Fruit fly (Drosophila melanogaster) whole organism, embryonic: ENCODE measurements around the gene pcm.

ENCODE experiments used
- Adf1 ChIP-seq: fragments of 200-800 bp; sonication (Bioruptor generic); IDR thresholded peaks from 2 replicates; pipeline ENCODE4 v1.3.6; 2022; ENCODE audit warnings: missing biosample characterization, missing genetic modification characterization
- CG10366 ChIP-seq: fragments of 200-800 bp; sonication (Bioruptor generic); IDR thresholded peaks from 2 replicates; pipeline ENCODE4 v1.3.6; 2022; ENCODE audit warnings: missing biosample characterization, missing genetic modification characterization
- CG10462 ChIP-seq: fragments of 200-800 bp; sonication (Bioruptor generic); optimal IDR thresholded peaks from 2 replicates; lab custom pipeline; 2016; ENCODE audit warnings: missing biosample characterization, missing genetic modification characterization
- CG11696 ChIP-seq: fragments of 200-800 bp; sonication (Bioruptor generic); IDR thresholded peaks from 2 replicates; pipeline ENCODE4 v1.3.6; 2022; ENCODE audit warnings: missing biosample characterization, missing genetic modification characterization
- CG13424 ChIP-seq: fragments of 200-800 bp; sonication (Bioruptor generic); optimal IDR thresholded peaks from 2 replicates; lab custom pipeline; 2019; ENCODE audit warnings: missing biosample characterization, mild to moderate bottlenecking, missing genetic modification characterization, moderate library complexity
- CG14014 ChIP-seq: fragments of 200-800 bp; sonication (Bioruptor generic); IDR thresholded peaks from 2 replicates; pipeline ENCODE4 v1.3.6; 2022; ENCODE audit warnings: missing biosample characterization, missing genetic modification characterization
- CG16863 ChIP-seq: fragments of 200-800 bp; sonication (Bioruptor generic); optimal IDR thresholded peaks from 3 replicates; lab custom pipeline; 2016; ENCODE audit warnings: missing biosample characterization, missing genetic modification characterization
- CG17359 ChIP-seq: fragments of 200-800 bp; sonication (Bioruptor generic); optimal IDR thresholded peaks from 3 replicates; lab custom pipeline; 2018; ENCODE audit warnings: missing biosample characterization, mild to moderate bottlenecking, missing genetic modification characterization, moderate library complexity
- CG2889 ChIP-seq: fragments of 200-800 bp; sonication (Bioruptor generic); IDR thresholded peaks from 3 replicates; pipeline ENCODE4 v1.3.6; 2022; ENCODE audit warnings: missing biosample characterization, missing genetic modification characterization
- CG32772 ChIP-seq: fragments of 200-800 bp; sonication (Bioruptor generic); IDR thresholded peaks from 2 replicates; pipeline ENCODE4 v1.3.6; 2022; ENCODE audit warnings: missing biosample characterization, missing genetic modification characterization
- CG3847 ChIP-seq: fragments of 200-800 bp; sonication (Bioruptor generic); IDR thresholded peaks from 2 replicates; pipeline ENCODE4 v1.3.6; 2022; ENCODE audit warnings: missing biosample characterization, missing genetic modification characterization
- CG4282 ChIP-seq: fragments of 200-800 bp; sonication (Bioruptor generic); optimal IDR thresholded peaks from 2 replicates; lab custom pipeline; 2016; ENCODE audit warnings: missing biosample characterization, missing genetic modification characterization
- CG4854 ChIP-seq: fragments of 200-800 bp; sonication (Bioruptor generic); optimal IDR thresholded peaks from 2 replicates; lab custom pipeline; 2016; ENCODE audit warnings: missing biosample characterization, missing genetic modification characterization, inconsistent platforms
- CG7928 ChIP-seq: fragments of 200-800 bp; sonication (Bioruptor generic); optimal IDR thresholded peaks from 2 replicates; lab custom pipeline; 2017; ENCODE audit warnings: missing biosample characterization, mild to moderate bottlenecking, missing genetic modification characterization
- CG9437 ChIP-seq: fragments of 200-800 bp; sonication (Bioruptor generic); optimal IDR thresholded peaks from 2 replicates; lab custom pipeline; 2018; ENCODE audit warnings: missing biosample characterization, mild to moderate bottlenecking, missing genetic modification characterization
- CG9876 ChIP-seq: fragments of 200-800 bp; sonication (Bioruptor generic); optimal IDR thresholded peaks from 2 replicates; lab custom pipeline; 2016; ENCODE audit warnings: missing biosample characterization, missing genetic modification characterization
- CG9932 ChIP-seq: fragments of 200-800 bp; sonication (Bioruptor generic); IDR thresholded peaks from 2 replicates; pipeline ENCODE4 v1.3.6; 2022; ENCODE audit warnings: missing biosample characterization, missing genetic modification characterization
- CkIIα-i1 ChIP-seq: fragments of 200-800 bp; sonication (Bioruptor generic); IDR thresholded peaks from 2 replicates; pipeline ENCODE4 v1.3.6; 2022; ENCODE audit warnings: missing biosample characterization, missing genetic modification characterization
- Doc2 ChIP-seq: fragments of 200-800 bp; sonication (Bioruptor generic); IDR thresholded peaks from 2 replicates; pipeline ENCODE4 v1.3.6; 2022; ENCODE audit warnings: missing biosample characterization, missing genetic modification characterization
- GATAe ChIP-seq: fragments of 200-800 bp; sonication (Bioruptor generic); conservative IDR thresholded peaks from 2 replicates; pipeline ENCODE4 v1.3.6; 2022; ENCODE audit warnings: missing biosample characterization, missing genetic modification characterization
- Gsc ChIP-seq: fragments of 200-800 bp; sonication (Bioruptor generic); IDR thresholded peaks from 2 replicates; pipeline ENCODE4 v1.3.6; 2022; ENCODE audit warnings: missing biosample characterization, missing genetic modification characterization
- Hr3 ChIP-seq: fragments of 200-800 bp; sonication (Bioruptor generic); optimal IDR thresholded peaks from 3 replicates; lab custom pipeline; 2016; ENCODE audit warnings: missing biosample characterization, missing genetic modification characterization
- Med ChIP-seq: fragments of 200-800 bp; sonication (Bioruptor generic); peaks from one replicate; lab custom pipeline; 2016; ENCODE audit warnings: missing biosample characterization, missing genetic modification characterization, mild to moderate bottlenecking, inconsistent platforms, moderate library complexity
- NfI ChIP-seq: fragments of 200-800 bp; sonication (Bioruptor generic); optimal IDR thresholded peaks from 3 replicates; lab custom pipeline; 2018; ENCODE audit warnings: missing biosample characterization, mild to moderate bottlenecking, missing genetic modification characterization, moderate library complexity
- Scr ChIP-seq: fragments of 200-800 bp; sonication (Bioruptor generic); IDR thresholded peaks from 2 replicates; pipeline ENCODE4 v1.3.6; 2022; ENCODE audit warnings: missing biosample characterization, missing genetic modification characterization; ENCODE audit not compliant: partially characterized antibody
- Sin3A ChIP-seq: fragments of >200 bp; optimal IDR thresholded peaks from 2 replicates; lab custom pipeline; 2018
- TFAM ChIP-seq: fragments of 200-800 bp; sonication (Bioruptor generic); optimal IDR thresholded peaks from 2 replicates; lab custom pipeline; 2017; ENCODE audit warnings: missing biosample characterization, missing genetic modification characterization, inconsistent platforms
- Taf1 ChIP-seq: fragments of 200-800 bp; sonication (Bioruptor generic); IDR thresholded peaks from 2 replicates; pipeline ENCODE4 v1.3.6; 2022; ENCODE audit warnings: missing biosample characterization, missing genetic modification characterization
- az2 ChIP-seq: fragments of 200-800 bp; sonication (Bioruptor generic); optimal IDR thresholded peaks from 3 replicates; lab custom pipeline; 2016; ENCODE audit warnings: missing biosample characterization, missing genetic modification characterization
- bigmax ChIP-seq: fragments of 200-800 bp; sonication (Bioruptor generic); optimal IDR thresholded peaks from 2 replicates; lab custom pipeline; 2018; ENCODE audit warnings: missing biosample characterization, mild to moderate bottlenecking, missing genetic modification characterization
- cad ChIP-seq: fragments of >200 bp; optimal IDR thresholded peaks from 2 replicates; lab custom pipeline; 2017; ENCODE audit warnings: missing biosample characterization, missing genetic modification characterization
- cas ChIP-seq: fragments of 200-800 bp; sonication (Bioruptor generic); IDR thresholded peaks from 2 replicates; pipeline ENCODE4 v1.3.6; 2022; ENCODE audit warnings: missing biosample characterization, missing genetic modification characterization
- caup ChIP-seq: fragments of 200-800 bp; sonication (Bioruptor generic); optimal IDR thresholded peaks from 3 replicates; lab custom pipeline; 2017; ENCODE audit warnings: missing biosample characterization, mild to moderate bottlenecking, missing genetic modification characterization, moderate library complexity; ENCODE audit not compliant: severe bottlenecking
- cg ChIP-seq: fragments of 200-800 bp; sonication (Bioruptor generic); optimal IDR thresholded peaks from 3 replicates; lab custom pipeline; 2019; ENCODE audit warnings: missing biosample characterization, mild to moderate bottlenecking, missing genetic modification characterization, moderate library complexity
- chm ChIP-seq: fragments of 200-800 bp; sonication (Bioruptor generic); IDR thresholded peaks from 2 replicates; pipeline ENCODE4 v1.3.6; 2022; ENCODE audit warnings: missing biosample characterization, missing genetic modification characterization
- eve ChIP-seq, 2 experiments: fragments of >200 bp; optimal IDR thresholded peaks; 2 replicates each; lab custom pipeline; 2017; ENCODE audit warnings: missing biosample characterization in 2 of 2, missing genetic modification characterization in 2 of 2
- fd3F ChIP-seq: fragments of 200-800 bp; sonication (Bioruptor generic); optimal IDR thresholded peaks from 2 replicates; lab custom pipeline; 2018; ENCODE audit warnings: missing biosample characterization, mild to moderate bottlenecking, missing genetic modification characterization, moderate library complexity
- grau ChIP-seq: fragments of 200-800 bp; optimal IDR thresholded peaks from 3 replicates; lab custom pipeline; 2019; ENCODE audit warnings: missing biosample characterization, mild to moderate bottlenecking, missing genetic modification characterization, moderate library complexity
- lab ChIP-seq: fragments of 200-800 bp; sonication (Bioruptor generic); optimal IDR thresholded peaks from 3 replicates; lab custom pipeline; 2017; ENCODE audit warnings: missing biosample characterization, missing genetic modification characterization, mild to moderate bottlenecking, moderate library complexity, missing genetic modification reagents
- lola ChIP-seq, 3 experiments: fragments of >200 bp in 2 of 3; fragments of 200-800 bp in 1 of 3; sonication (Bioruptor generic) in 1 of 3; optimal IDR thresholded peaks; 2 replicates each; lab custom pipeline; 2017 to 2019; ENCODE audit warnings: missing biosample characterization in 3 of 3, missing genetic modification characterization in 3 of 3, mild to moderate bottlenecking in 1 of 3, moderate library complexity in 1 of 3
- mld ChIP-seq: fragments of 200-800 bp; sonication (Bioruptor generic); IDR thresholded peaks from 3 replicates; pipeline ENCODE4 v1.3.6; 2022; ENCODE audit warnings: missing biosample characterization, missing genetic modification characterization; ENCODE audit not compliant: partially characterized antibody
- nau ChIP-seq: fragments of 200-800 bp; sonication (Bioruptor generic); optimal IDR thresholded peaks from 3 replicates; lab custom pipeline; 2017; ENCODE audit warnings: missing biosample characterization, mild to moderate bottlenecking, missing genetic modification characterization, missing genetic modification reagents
- nerfin-1 ChIP-seq: fragments of 200-800 bp; sonication (Bioruptor generic); optimal IDR thresholded peaks from 3 replicates; lab custom pipeline; 2019; ENCODE audit warnings: missing biosample characterization, mild to moderate bottlenecking, missing genetic modification characterization, moderate library complexity
- ranshi ChIP-seq: fragments of 200-800 bp; sonication (Bioruptor generic); IDR thresholded peaks from 2 replicates; pipeline ENCODE4 v1.3.6; 2022; ENCODE audit warnings: missing biosample characterization, missing genetic modification characterization
- schlank ChIP-seq: fragments of 200-800 bp; sonication (Bioruptor generic); optimal IDR thresholded peaks from 2 replicates; lab custom pipeline; 2018; ENCODE audit warnings: missing biosample characterization, mild to moderate bottlenecking, missing genetic modification characterization
- toy ChIP-seq: fragments of 200-800 bp; sonication (Bioruptor generic); IDR thresholded peaks from 2 replicates; pipeline ENCODE4 v1.3.6; 2022; ENCODE audit warnings: missing biosample characterization, missing genetic modification characterization
- zfh2 ChIP-seq: fragments of 200-800 bp; sonication (Bioruptor generic); optimal IDR thresholded peaks from 2 replicates; lab custom pipeline; 2016; ENCODE audit warnings: missing biosample characterization, missing genetic modification characterization

Gene pcm

DNA sequence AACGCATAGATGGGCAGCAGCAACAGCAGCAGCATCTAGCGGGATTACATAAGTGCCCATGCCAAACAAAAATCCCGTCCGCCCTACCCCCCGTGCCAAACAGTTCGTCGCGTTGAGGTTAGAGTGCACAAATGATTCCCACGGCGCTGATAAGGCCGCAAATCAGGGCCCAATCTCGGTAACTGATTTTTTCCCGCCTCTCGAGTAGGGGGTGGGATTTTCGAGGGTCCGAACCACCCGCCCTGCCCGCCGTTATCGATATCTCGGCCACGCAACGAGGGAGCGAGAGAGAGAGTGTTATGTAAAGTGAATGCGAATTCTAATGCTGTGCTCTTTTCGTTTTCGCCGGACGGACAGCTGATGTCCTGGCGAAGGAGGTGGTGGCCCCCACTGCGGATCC is 29.1 kb upstream of the pcm start (continued):
- TF ChIP-seq nerfin-1 (tag; lab: Kevin White, UChicago): no peak
- TF ChIP-seq CG16863 (GFP tag; lab: Kevin White, UChicago): no peak
- no peak for TF ChIP-seq Gsc
- TF ChIP-seq zfh2: no peak
- TF ChIP-seq Sin3A: no peak
- no peak for TF ChIP-seq CkIIα-i1 (GFP tag; lab: Robert Waterston, UW)
- no peak for TF ChIP-seq CG4854
- TF ChIP-seq lab (GFP tag; lab: Kevin White, UChicago): no peak
- no peak for TF ChIP-seq lola (GFP tag; optimal IDR thresholded peaks at IDR 0.05; lab: Kevin White, UChicago)
- 0 out of 2 replicates have a peak, but pooled peaks have one; percentile 11 for TF ChIP-seq GATAe (GFP tag; lab: Robert Waterston, UW)
- TF ChIP-seq grau (tag; lab: Kevin White, UChicago): no peak
- no peak for TF ChIP-seq CG4282 (GFP tag; lab: Kevin White, UChicago)
- TF ChIP-seq Taf1 (GFP tag; lab: Robert Waterston, UW): no peak
- no peak for TF ChIP-seq Hr3 (GFP tag; lab: Kevin White, UChicago)
- TF ChIP-seq CG3847 (GFP tag; lab: Robert Waterston, UW): no peak
- TF ChIP-seq ranshi (GFP tag; lab: Robert Waterston, UW): no peak
- TF ChIP-seq schlank (tag; lab: Kevin White, UChicago): no peak
- no peak for TF ChIP-seq NfI
- TF ChIP-seq CG9437 (GFP tag; lab: Kevin White, UChicago): no peak
- TF ChIP-seq eve (GFP tag; optimal IDR thresholded peaks at IDR 0.05; lab: Kevin White, UChicago): no peak
- TF ChIP-seq CG13424 (tag; lab: Kevin White, UChicago): no peak
- no peak for TF ChIP-seq CG17359 (tag; lab: Kevin White, UChicago)
- TF ChIP-seq CG14014 (GFP tag; lab: Robert Waterston, UW): no peak
- TF ChIP-seq CG11696 (GFP tag; lab: Robert Waterston, UW): no peak
- no peak for TF ChIP-seq CG10366 (GFP tag; lab: Robert Waterston, UW)
- no peak for TF ChIP-seq az2 (GFP tag; lab: Kevin White, UChicago)
- no peak for TF ChIP-seq caup (GFP tag; lab: Kevin White, UChicago)
- no peak for TF ChIP-seq CG9876 (GFP tag; lab: Kevin White, UChicago)
- no peak for TF ChIP-seq cad (GFP tag; lab: Kevin White, UChicago)
- TF ChIP-seq CG2889 (GFP tag; lab: Robert Waterston, UW): no peak
- no peak for TF ChIP-seq toy
- no peak for TF ChIP-seq CG7928 (GFP tag; lab: Kevin White, UChicago)
- TF ChIP-seq Doc2 (GFP tag; lab: Robert Waterston, UW): no peak
- TF ChIP-seq chm (GFP tag; lab: Robert Waterston, UW): no peak
- no peak for TF ChIP-seq CG10462 (GFP tag; lab: Kevin White, UChicago)
- TF ChIP-seq CG32772: no peak
- no peak for TF ChIP-seq cas (GFP tag; lab: Robert Waterston, UW)
- TF ChIP-seq fd3F (GFP tag; lab: Kevin White, UChicago): no peak
- TF ChIP-seq mld (GFP tag; lab: Robert Waterston, UW): no peak
- TF ChIP-seq nau (GFP tag; lab: Kevin White, UChicago): no peak
- peak; percentile 42 for TF ChIP-seq Med (GFP tag; lab: Kevin White, UChicago)
- TF ChIP-seq Adf1 (GFP tag; lab: Robert Waterston, UW): no peak
- TF ChIP-seq TFAM (GFP tag; lab: Kevin White, UChicago): no peak
- 0 out of 2 replicates have a peak, but pooled peaks have one; percentile 15 for TF ChIP-seq Scr (GFP tag; lab: Robert Waterston, UW)
- TF ChIP-seq CG9932 (GFP tag; lab: Robert Waterston, UW): no peak
- peak; percentile 89 for TF ChIP-seq bigmax (GFP tag; lab: Kevin White, UChicago)
- no peak for TF ChIP-seq cg (GFP tag; lab: Kevin White, UChicago)
